Worm (Caenorhabditis elegans) whole organism, L1 larva: ENCODE measurements around the gene bus-8B.

Experiments
- dpl-1 ChIP-seq, 3 experiments: fragments of 150-350 bp in 2 of 3; sonication (generic microtip) in 1 of 3; optimal IDR thresholded peaks; 2 replicates each; lab custom pipeline; 2014 to 2017; ENCODE audit warnings: missing biosample characterization in 3 of 3, missing genetic modification characterization in 3 of 3, missing genetic modification reagents in 3 of 3
- lin-13 ChIP-seq: fragments of 150-350 bp; optimal IDR thresholded peaks from 2 replicates; lab custom pipeline; 2014; ENCODE audit warnings: missing biosample characterization, missing genetic modification reagents, missing genetic modification characterization
- mef-2 ChIP-seq: fragments of 150-350 bp; optimal IDR thresholded peaks from 2 replicates; lab custom pipeline; 2014; ENCODE audit warnings: missing biosample characterization, missing genetic modification characterization
- nhr-19 ChIP-seq: fragments of 200-800 bp; sonication (Bioruptor generic); conservative IDR thresholded peaks from 2 replicates; pipeline ENCODE4 v1.3.6; 2022; ENCODE audit warnings: missing genetic modification characterization, missing compliant biosample characterization
- nhr-237 ChIP-seq: fragments of 150-350 bp; optimal IDR thresholded peaks from 2 replicates; lab custom pipeline; 2014; ENCODE audit warnings: missing biosample characterization, missing genetic modification characterization
- nhr-47 ChIP-seq: sonication (generic microtip); optimal IDR thresholded peaks from 2 replicates; lab custom pipeline; 2016; ENCODE audit warnings: mild to moderate bottlenecking, missing genetic modification characterization, moderate library complexity, missing compliant biosample characterization
- nhr-76 ChIP-seq: sonication (generic microtip); optimal IDR thresholded peaks from 2 replicates; lab custom pipeline; 2017; ENCODE audit warnings: missing biosample characterization, missing genetic modification characterization
- sup-37 ChIP-seq: fragments of 200-800 bp; sonication (Bioruptor generic); optimal IDR thresholded peaks from 2 replicates; lab custom pipeline; 2018; ENCODE audit warnings: mild to moderate bottlenecking, missing genetic modification characterization, missing compliant biosample characterization
- xbp-1 ChIP-seq: sonication (generic microtip); optimal IDR thresholded peaks from 2 replicates; lab custom pipeline; 2016; ENCODE audit warnings: missing genetic modification characterization, missing compliant biosample characterization
- ztf-11 ChIP-seq, 2 experiments: sonication (generic microtip); optimal IDR thresholded peaks; 2 replicates each; lab custom pipeline; 2016 to 2017; ENCODE audit warnings: missing genetic modification characterization in 2 of 2, missing biosample characterization in 1 of 2, missing compliant biosample characterization in 1 of 2

ce11 chrX:5457184-5457583 is 35.9 kb upstream of the bus-8B start:
- TF ChIP-seq lin-13 (GFP tag; lab: Kevin White, UChicago) (no peak), sup-37 (GFP tag; lab: Kevin White, UChicago) (no peak), dpl-1 (GFP tag; optimal IDR thresholded peaks at IDR 0.05; lab: Kevin White, UChicago) (no peak), nhr-237 (tag; lab: Kevin White, UChicago) (no peak), nhr-76 (no peak), nhr-19 (GFP tag; lab: Robert Waterston, UW) (no peak), nhr-47 (tag; lab: Kevin White, UChicago) (no peak), ztf-11 (tag; optimal IDR thresholded peaks at IDR 0.05; lab: Kevin White, UChicago) (no peak), xbp-1 (no peak), mef-2 (tag; lab: Kevin White, UChicago) (no peak)
